Worm (Caenorhabditis elegans) whole organism, L4 larva: ENCODE measurements around the gene F22E5.17.

Source experiments
- fos-1 ChIP-seq: fragments of 150-350 bp; optimal IDR thresholded peaks from 2 replicates; lab custom pipeline; 2014; ENCODE audit warnings: missing biosample characterization, missing genetic modification characterization
- lin-15B ChIP-seq: fragments of 150-350 bp; sonication (generic microtip); optimal IDR thresholded peaks from 3 replicates; lab custom pipeline; 2014; ENCODE audit warnings: missing biosample characterization, missing genetic modification characterization

DNA sequence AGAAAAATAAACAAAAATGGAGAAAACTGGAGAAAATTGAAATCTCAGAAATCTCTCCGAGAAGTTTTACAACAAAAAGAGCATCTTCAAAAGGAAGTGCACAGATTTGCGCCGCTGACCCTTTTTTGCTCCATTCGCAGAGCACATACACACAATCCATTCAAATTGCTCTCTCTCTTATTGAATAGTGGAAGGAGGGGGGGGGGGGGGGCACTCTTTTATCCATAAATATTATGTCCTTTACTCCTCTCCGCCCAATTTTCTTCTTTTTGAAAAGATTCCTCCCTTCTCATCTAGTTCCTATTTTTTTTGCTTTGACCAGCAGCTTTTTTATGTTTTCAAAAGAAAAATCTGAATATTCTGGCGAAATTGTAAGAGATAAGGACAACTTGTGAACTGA, 17.2 kb downstream of the F22E5.17 start:
- TF ChIP-seq fos-1 (tag; lab: Kevin White, UChicago) (no peak), lin-15B (no peak)
